Worm (Caenorhabditis elegans) whole organism, L4 larva: ENCODE data around the gene F16G10.2.

Experiments
- F37D6.2 ChIP-seq: sonication (generic microtip); optimal IDR thresholded peaks from 2 replicates; lab custom pipeline; 2016; ENCODE audit warnings: mild to moderate bottlenecking, missing genetic modification characterization, missing compliant biosample characterization
- T20F7.1 ChIP-seq: fragments of 200-800 bp; sonication (Bioruptor generic); optimal IDR thresholded peaks from 2 replicates; lab custom pipeline; 2018; ENCODE audit warnings: mild to moderate bottlenecking, missing genetic modification characterization, missing compliant biosample characterization
- ceh-62 ChIP-seq: sonication (generic microtip); optimal IDR thresholded peaks from 2 replicates; lab custom pipeline; 2017; ENCODE audit warnings: missing biosample characterization, missing genetic modification characterization
- ctbp-1 ChIP-seq: fragments of 200-800 bp; sonication (Bioruptor generic); IDR thresholded peaks from 2 replicates; pipeline ENCODE4 v1.3.6; 2022; ENCODE audit warnings: missing genetic modification reagents, missing genetic modification characterization, missing compliant biosample characterization
- daf-16 ChIP-seq, 3 experiments: sonication (generic microtip); optimal IDR thresholded peaks; 2 replicates each; lab custom pipeline; 2016 to 2017; ENCODE audit warnings: missing genetic modification characterization in 3 of 3, missing genetic modification reagents in 3 of 3, mild to moderate bottlenecking in 2 of 3, missing compliant biosample characterization in 2 of 3, missing biosample characterization in 1 of 3, moderate library complexity in 1 of 3
- dmd-9 ChIP-seq: fragments of 200-800 bp; sonication (Bioruptor generic); IDR thresholded peaks from 2 replicates; pipeline ENCODE4 v1.3.6; 2022; ENCODE audit warnings: missing genetic modification reagents, missing genetic modification characterization, missing compliant biosample characterization
- duxl-1 ChIP-seq: sonication (generic microtip); optimal IDR thresholded peaks from 2 replicates; lab custom pipeline; 2016; ENCODE audit warnings: mild to moderate bottlenecking, missing genetic modification characterization, moderate library complexity, missing compliant biosample characterization; ENCODE audit not compliant: poor library complexity
- egl-43 ChIP-seq: fragments of 200-800 bp; sonication (Bioruptor generic); IDR thresholded peaks from 2 replicates; pipeline ENCODE4 v1.3.6; 2022; ENCODE audit warnings: missing genetic modification reagents, missing genetic modification characterization, missing compliant biosample characterization
- lin-39 ChIP-seq: fragments of 150-350 bp; optimal IDR thresholded peaks from 2 replicates; lab custom pipeline; 2014; ENCODE audit warnings: missing biosample characterization, missing genetic modification reagents, missing genetic modification characterization
- nhr-11 ChIP-seq: fragments of 150-350 bp; optimal IDR thresholded peaks from 2 replicates; lab custom pipeline; 2014; ENCODE audit warnings: missing biosample characterization, missing genetic modification characterization
- nhr-48 ChIP-seq: sonication (generic microtip); optimal IDR thresholded peaks from 2 replicates; lab custom pipeline; 2016; ENCODE audit warnings: mild to moderate bottlenecking, missing genetic modification characterization, missing compliant biosample characterization
- nhr-77 ChIP-seq: fragments of 150-350 bp; optimal IDR thresholded peaks from 2 replicates; lab custom pipeline; 2014; ENCODE audit warnings: missing biosample characterization, missing genetic modification characterization
- unc-62 ChIP-seq, 3 experiments: fragments of 150-350 bp in 1 of 3; sonication (generic microtip); optimal IDR thresholded peaks in 2 of 3; peaks in 1 of 3; 1 replicate in 1 of 3; 2 replicates in 2 of 3; lab custom pipeline; 2014 to 2017; ENCODE audit warnings: missing biosample characterization in 3 of 3, missing genetic modification characterization in 3 of 3, missing genetic modification reagents in 3 of 3, missing genotype in 1 of 3
- zfp-2 ChIP-seq: sonication (generic microtip); optimal IDR thresholded peaks from 2 replicates; lab custom pipeline; 2016; ENCODE audit warnings: mild to moderate bottlenecking, missing genetic modification characterization, missing compliant biosample characterization
- ztf-7 ChIP-seq: fragments of 150-350 bp; optimal IDR thresholded peaks from 2 replicates; lab custom pipeline; 2014; ENCODE audit warnings: missing biosample characterization, missing genetic modification characterization

F16G10.2 gene

ce11 chrII:2421905-2422304 lies 46.8 kb downstream of the F16G10.2 start, which contains the start of gene F42G2.2:
Gene F42G2.2 (plus strand): TSS chrII:2422205.
- no peak for TF ChIP-seq F37D6.2
- TF ChIP-seq nhr-77 (tag; lab: Kevin White, UChicago), result no peak
- no peak for TF ChIP-seq nhr-48 (tag; lab: Kevin White, UChicago)
- TF ChIP-seq zfp-2 (tag; lab: Kevin White, UChicago), result no peak
- TF ChIP-seq duxl-1, result no peak
- TF ChIP-seq egl-43 (GFP tag; lab: Robert Waterston, UW), result no peak
- TF ChIP-seq lin-39, result no peak
- TF ChIP-seq T20F7.1, result no peak
- no peak for TF ChIP-seq ctbp-1 (GFP tag; lab: Robert Waterston, UW)
- TF ChIP-seq nhr-11 (tag; lab: Kevin White, UChicago), result no peak

- no peak for TF ChIP-seq daf-16 (GFP tag; optimal IDR thresholded peaks at IDR 0.05; lab: Kevin White, UChicago)
- TF ChIP-seq daf-16 (tag; optimal IDR thresholded peaks at IDR 0.05; lab: Kevin White, UChicago), result peak; percentile 80
- no peak for TF ChIP-seq dmd-9 (GFP tag; lab: Robert Waterston, UW)
- TF ChIP-seq unc-62 (GFP tag; optimal IDR thresholded peaks at IDR 0.05 in 1 of 2; lab: Kevin White, UChicago), result peak in 1 of 2 experiments; percentile 57
- no peak for TF ChIP-seq unc-62 (tag; optimal IDR thresholded peaks at IDR 0.05; lab: Kevin White, UChicago)
- no peak for TF ChIP-seq ceh-62
- TF ChIP-seq ztf-7, result no peak
- TF ChIP-seq, all 104 proteins: peak for 2
Observed at ce11 chrII:2422427-2422826, 47.4 kb downstream of the F16G10.2 start.
